Worm (Caenorhabditis elegans): Measurements from ENCODE around the gene sqt-3.

The sqt-3 gene

DNA sequence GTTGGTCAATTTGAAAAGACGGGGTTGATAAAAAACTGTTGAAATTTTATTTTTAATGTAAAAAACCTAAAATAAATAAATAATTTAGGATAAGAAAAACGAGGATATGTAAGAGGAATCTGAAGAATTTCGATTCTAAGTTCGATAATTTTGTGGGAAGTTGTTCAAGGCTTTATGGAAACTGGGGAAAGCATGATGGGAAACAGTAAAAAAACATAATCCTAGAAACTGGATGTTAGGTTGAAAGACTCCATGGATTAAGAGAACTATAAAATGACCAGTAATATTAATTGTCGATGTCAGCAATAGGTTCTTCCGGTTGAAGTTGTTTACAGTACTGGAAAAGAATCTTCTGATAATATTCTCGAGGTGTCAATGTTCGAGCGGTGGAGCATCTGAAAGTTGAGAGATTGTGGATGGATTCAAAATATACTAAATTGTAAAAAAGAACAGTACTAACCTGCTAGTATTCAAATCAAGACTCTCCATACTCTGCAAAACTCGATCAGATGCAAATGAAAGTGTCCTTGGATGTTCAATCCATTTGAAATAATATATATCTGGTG, 32.2 kb upstream of the sqt-3 start (continued):
- TF ChIP-seq ekl-4 (GFP tag; IDR thresholded peaks at IDR 0.05) (peak; percentile 77; the same call in 1 of the 2 replicates), ceh-79 (tag; optimal IDR thresholded peaks at IDR 0.05) (no peak), mxl-1 (tag; optimal IDR thresholded peaks at IDR 0.05) (no peak), ztf-18 (tag; optimal IDR thresholded peaks at IDR 0.05) (peak; percentile 4), hsf-1 (GFP tag; IDR thresholded peaks at IDR 0.05) (no peak), pbrm-1 (GFP tag; IDR thresholded peaks at IDR 0.05) (0 out of 2 replicates have a peak, but pooled peaks have one; percentile 19), F10E7.11 (tag; optimal IDR thresholded peaks at IDR 0.05) (peak; percentile 42), madf-6 (GFP tag; IDR thresholded peaks at IDR 0.05) (peak; percentile 56), let-526 (GFP tag; IDR thresholded peaks at IDR 0.05) (no peak), attf-3 (GFP tag; conservative IDR thresholded peaks at IDR 0.05) (0 out of 2 replicates have a peak, but pooled peaks have one; percentile 17), repo-1 (tag; optimal IDR thresholded peaks at IDR 0.05) (peak; percentile 25), ceh-91 (GFP tag; IDR thresholded peaks at IDR 0.05) (no peak)

DNA sequence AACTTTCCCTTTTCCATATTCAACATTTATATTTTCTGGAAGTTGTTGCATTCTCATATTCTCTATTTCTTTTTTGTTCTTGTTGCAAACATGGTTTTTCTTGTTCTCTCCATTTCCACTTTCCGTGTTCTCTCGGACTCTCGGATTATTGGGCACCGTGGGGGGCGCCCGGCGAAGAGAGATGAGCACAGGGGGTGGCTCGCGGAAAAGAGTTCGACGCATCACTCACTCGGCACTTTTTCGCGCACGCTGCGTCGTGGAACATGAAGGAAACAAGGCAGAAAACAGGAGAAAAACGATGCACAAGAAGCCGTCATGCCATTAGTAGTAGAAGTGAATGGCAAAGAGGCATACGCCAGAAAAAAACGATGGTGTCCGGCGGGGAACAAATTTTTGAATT, 25.9 kb upstream of the sqt-3 start:
- TF ChIP-seq nhr-120 (GFP tag; IDR thresholded peaks at IDR 0.05) = no peak
- no peak for TF ChIP-seq ceh-40 (GFP tag; IDR thresholded peaks at IDR 0.05)
- TF ChIP-seq dpff-1 (tag; optimal IDR thresholded peaks at IDR 0.05) = no peak
- TF ChIP-seq F52B5.7 (tag; optimal IDR thresholded peaks at IDR 0.05) = no peak
- no peak for TF ChIP-seq F23B12.7 (tag; optimal IDR thresholded peaks at IDR 0.05; ENCODE audit: insufficient read depth)

DNA sequence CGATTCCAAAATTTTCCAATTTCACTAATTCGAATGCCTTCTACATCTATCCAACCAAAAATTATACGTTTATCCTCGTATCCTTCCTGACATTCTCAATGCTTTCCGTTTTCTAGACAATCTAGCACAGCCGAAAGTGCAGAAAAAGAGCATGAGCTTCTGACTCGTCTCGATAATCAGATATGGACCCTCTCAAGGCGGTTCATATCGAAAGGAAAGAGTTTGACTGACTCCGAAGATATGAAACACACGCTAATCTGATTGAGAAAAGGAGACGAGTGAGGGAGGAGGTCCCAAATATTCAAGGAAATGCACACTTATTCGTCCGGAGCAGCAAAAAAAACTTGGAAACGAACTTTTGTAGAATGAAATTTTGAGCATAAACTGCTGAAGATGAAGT, 23.4 kb upstream of the sqt-3 start:
- TF ChIP-seq ccch-3 (GFP tag; optimal IDR thresholded peaks at IDR 0.05) = no peak
- TF ChIP-seq rec-8 (tag; optimal IDR thresholded peaks at IDR 0.05) = no peak
- TF ChIP-seq madf-8 (GFP tag; conservative IDR thresholded peaks at IDR 0.05) = no peak
- TF ChIP-seq ceh-58 (GFP tag; IDR thresholded peaks at IDR 0.05) = no peak
- no peak for TF ChIP-seq let-526 (GFP tag; IDR thresholded peaks at IDR 0.05)
- no peak for TF ChIP-seq dox-1 (GFP tag; IDR thresholded peaks at IDR 0.05)
- TF ChIP-seq ztf-3 (GFP tag; optimal IDR thresholded peaks at IDR 0.05) = no peak
- TF ChIP-seq hsf-1 (GFP tag; IDR thresholded peaks at IDR 0.05) = no peak
- no peak for TF ChIP-seq rpc-1 (optimal IDR thresholded peaks at IDR 0.05)
- no peak for TF ChIP-seq rpc-1 (tag; optimal IDR thresholded peaks at IDR 0.05)
- no peak for TF ChIP-seq bed-2 (GFP tag; IDR thresholded peaks at IDR 0.05)
- no peak for TF ChIP-seq attf-5 (GFP tag; optimal IDR thresholded peaks at IDR 0.05)

DNA sequence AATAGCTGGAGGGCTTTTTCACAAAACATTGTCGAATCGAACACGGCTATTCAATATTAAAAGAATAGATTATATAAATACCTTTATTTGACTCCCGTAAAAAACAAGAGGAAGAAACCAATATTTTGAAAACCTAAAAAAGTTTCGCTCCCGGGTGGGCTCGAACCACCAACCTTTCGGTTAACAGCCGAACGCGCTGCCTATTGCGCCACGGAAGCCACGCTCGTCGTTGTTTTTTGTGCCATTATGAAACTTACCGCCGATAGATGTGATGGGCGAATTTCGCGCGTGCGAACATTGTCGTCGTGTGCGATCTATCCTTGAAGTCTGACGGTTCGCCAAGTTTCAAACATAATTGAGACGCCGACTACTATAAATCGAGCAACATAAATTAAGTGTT, 20.7 kb upstream of the sqt-3 start:
- no peak for TF ChIP-seq egl-18 (GFP tag; IDR thresholded peaks at IDR 0.05)
- no peak for TF ChIP-seq athp-1 (tag; optimal IDR thresholded peaks at IDR 0.05)
- no peak for TF ChIP-seq lag-1 (GFP tag; IDR thresholded peaks at IDR 0.05)
- no peak for TF ChIP-seq bed-1 (GFP tag; IDR thresholded peaks at IDR 0.05)
- TF ChIP-seq cebp-2 (GFP tag; IDR thresholded peaks at IDR 0.05) = no peak
- TF ChIP-seq aptf-2 (GFP tag; conservative IDR thresholded peaks at IDR 0.05) = no peak
- TF ChIP-seq F33H1.4 (GFP tag; IDR thresholded peaks at IDR 0.05) = no peak
- no peak for TF ChIP-seq ztf-25 (GFP tag; IDR thresholded peaks at IDR 0.05)
- no peak for TF ChIP-seq F10E7.11 (tag; optimal IDR thresholded peaks at IDR 0.05)
- peak; percentile 43; the same call in 1 of the 2 replicates for TF ChIP-seq mcd-1 (GFP tag; IDR thresholded peaks at IDR 0.05)
- peak; percentile 24 for TF ChIP-seq snpc-4 (GFP tag; optimal IDR thresholded peaks at IDR 0.05)
- peak in 1 of 4 experiments; percentile 4 for TF ChIP-seq snpc-4 (tag; optimal IDR thresholded peaks at IDR 0.05)
- no peak for TF ChIP-seq C06A6.2 (GFP tag; conservative IDR thresholded peaks at IDR 0.05)
- peak; percentile 54 for TF ChIP-seq attf-3 (GFP tag; conservative IDR thresholded peaks at IDR 0.05)
- no peak for TF ChIP-seq lir-1 (GFP tag; conservative IDR thresholded peaks at IDR 0.05)
- no peak for TF ChIP-seq mes-4 (tag; optimal IDR thresholded peaks at IDR 0.05)
- no peak for TF ChIP-seq T07F8.4 (tag; optimal IDR thresholded peaks at IDR 0.05)
- peak; percentile 30 for TF ChIP-seq madf-10 (tag; optimal IDR thresholded peaks at IDR 0.05)
- TF ChIP-seq xnd-1 (tag; optimal IDR thresholded peaks at IDR 0.05) = no peak
- TF ChIP-seq ceh-100 (GFP tag; IDR thresholded peaks at IDR 0.05) = no peak
- no peak for TF ChIP-seq sdz-38 (tag; optimal IDR thresholded peaks at IDR 0.05)
